Fruit fly (Drosophila melanogaster) whole organism, wandering third instar larva: ENCODE data around the gene CG12998.

Experiments
- Dfd ChIP-seq: fragments of >200 bp; optimal IDR thresholded peaks from 2 replicates; lab custom pipeline; 2017; ENCODE audit warnings: missing biosample characterization, missing genetic modification characterization
- GATAd ChIP-seq: sonication (Bioruptor generic); optimal IDR thresholded peaks from 2 replicates; lab custom pipeline; 2016; ENCODE audit warnings: missing biosample characterization, missing genetic modification characterization
- Hr78 ChIP-seq: fragments of >200 bp; optimal IDR thresholded peaks from 2 replicates; lab custom pipeline; 2017; ENCODE audit warnings: missing biosample characterization, missing genetic modification characterization
- Jra ChIP-seq: sonication (Bioruptor generic); optimal IDR thresholded peaks from 2 replicates; lab custom pipeline; 2016; ENCODE audit warnings: missing biosample characterization, missing genetic modification characterization
- OdsH ChIP-seq: fragments of 200-800 bp; sonication (Bioruptor generic); optimal IDR thresholded peaks from 2 replicates; lab custom pipeline; 2016; ENCODE audit warnings: missing biosample characterization, mild to moderate bottlenecking, missing genetic modification characterization
- brk ChIP-seq: fragments of 200-800 bp; sonication (Bioruptor generic); optimal IDR thresholded peaks from 2 replicates; lab custom pipeline; 2016; ENCODE audit warnings: missing biosample characterization, mild to moderate bottlenecking, missing genetic modification characterization
- dl ChIP-seq, 2 experiments: fragments of 175-275, 200-275 bp in 1 of 2; fragments of 200-275 bp in 1 of 2; sonication (Bioruptor generic); optimal IDR thresholded peaks; lab custom pipeline; 2018; ENCODE audit warnings: mild to moderate bottlenecking in 2 of 2, missing biosample characterization in 2 of 2, missing genetic modification characterization in 2 of 2, moderate library complexity in 2 of 2; ENCODE audit not compliant: partially characterized antibody in 2 of 2, insufficient read depth in 1 of 2
- dsf ChIP-seq: sonication (Bioruptor generic); optimal IDR thresholded peaks from 2 replicates; lab custom pipeline; 2016; ENCODE audit warnings: missing biosample characterization, missing genetic modification characterization, borderline replicate concordance
- jim ChIP-seq: fragments of 175-275, 200-325 bp; sonication (Bioruptor generic); optimal IDR thresholded peaks from 2 replicates; lab custom pipeline; 2016; ENCODE audit warnings: missing biosample characterization, mild to moderate bottlenecking, missing genetic modification characterization

DNA sequence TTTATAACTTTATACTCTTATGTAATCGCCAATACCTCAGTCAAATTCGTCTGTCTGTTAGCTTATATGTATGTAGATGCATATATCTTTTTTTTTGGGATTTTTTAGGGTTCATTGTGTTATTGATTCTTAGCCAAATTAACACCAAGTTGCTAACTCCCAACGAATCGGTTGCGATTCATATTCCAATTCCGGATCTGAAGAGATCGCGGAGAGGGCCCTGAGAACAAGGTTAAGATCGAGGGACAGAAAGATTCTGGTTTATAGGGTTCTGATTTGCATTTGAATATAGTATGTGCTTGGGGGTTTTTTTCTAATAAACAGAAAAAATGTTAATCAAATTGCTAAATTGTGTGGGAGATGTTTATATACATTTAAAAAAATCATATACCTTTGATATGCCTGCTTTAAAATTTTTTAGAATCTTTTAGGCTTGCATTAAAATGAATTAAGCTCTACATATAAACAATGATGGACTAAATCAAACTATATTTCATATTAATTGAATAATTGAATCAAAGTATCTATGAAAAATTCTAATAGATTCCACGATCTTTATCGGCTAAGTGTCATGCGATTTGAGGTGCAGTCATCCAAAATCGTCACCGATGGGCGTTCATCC lies 10.5 kb upstream of the CG12998 start, which contains the start of gene CG32563:
- TF ChIP-seq dsf (no peak), jim (no peak), GATAd (no peak), Dfd (GFP tag; lab: Kevin White, UChicago) (no peak), OdsH (GFP tag; lab: Kevin White, UChicago) (no peak), dl (GFP tag; optimal IDR thresholded peaks at IDR 0.05; lab: Kevin White, UChicago; ENCODE audit: insufficient read depth in 1 of 2, partially characterized antibody in 2 of 2) (no peak), Hr78 (GFP tag; lab: Kevin White, UChicago) (no peak), Jra (GFP tag; lab: Kevin White, UChicago) (no peak), brk (no peak)
